Worm (Caenorhabditis elegans): Measurements from ENCODE around the gene ZK632.14.

The ZK632.14 gene

ce11 chrIII:9765465-9765900 lies 47.8 kb upstream of the ZK632.14 start (continued):
- TF ChIP-seq repo-1 (tag; optimal IDR thresholded peaks at IDR 0.05) (peak; percentile 98), gei-17 (GFP tag; optimal IDR thresholded peaks at IDR 0.05) (peak; percentile 90), nfya-1 (tag; optimal IDR thresholded peaks at IDR 0.05; ENCODE audit: borderline replicate concordance, insufficient read depth) (no peak), lag-1 (GFP tag; IDR thresholded peaks at IDR 0.05) (peak; percentile 94), F39B2.1 (GFP tag; IDR thresholded peaks at IDR 0.05) (peak; percentile 77), hmg-20 (GFP tag; IDR thresholded peaks at IDR 0.05) (peak; percentile 87), pbrm-1 (GFP tag; IDR thresholded peaks at IDR 0.05) (peak; percentile 97), snpc-4 (GFP tag; optimal IDR thresholded peaks at IDR 0.05) (peak; percentile 43), snpc-4 (tag; optimal IDR thresholded peaks at IDR 0.05) (peak in 3 of 4 experiments; percentile 57 to 84 (median 83)), tlf-1 (GFP tag; optimal IDR thresholded peaks at IDR 0.05) (peak; percentile 97), ets-4 (GFP tag; optimal IDR thresholded peaks at IDR 0.05) (peak; percentile 98), zfh-2 (GFP tag; conservative IDR thresholded peaks at IDR 0.05) (peak; percentile 99), cebp-1 (GFP tag; IDR thresholded peaks at IDR 0.05) (peak; percentile 84), cebp-1 (tag; optimal IDR thresholded peaks at IDR 0.05) (peak; percentile 97), madf-6 (GFP tag; IDR thresholded peaks at IDR 0.05) (peak; percentile 66), F37B4.10 (GFP tag; IDR thresholded peaks at IDR 0.05) (peak; percentile 94; the same call in 1 of the 2 replicates), unc-62 (GFP tag; optimal IDR thresholded peaks at IDR 0.05) (peak; percentile 37), B0035.1 (tag; optimal IDR thresholded peaks at IDR 0.05) (peak; percentile 90), hlh-12 (tag; optimal IDR thresholded peaks at IDR 0.05) (no peak), atf-7 (tag; optimal IDR thresholded peaks at IDR 0.05) (peak; percentile 97), aptf-3 (GFP tag; IDR thresholded peaks at IDR 0.05) (no peak), nhr-90 (tag; optimal IDR thresholded peaks at IDR 0.05) (peak; percentile 94), F23B12.7 (tag; optimal IDR thresholded peaks at IDR 0.05; ENCODE audit: insufficient read depth) (no peak), attf-3 (GFP tag; conservative IDR thresholded peaks at IDR 0.05) (peak; percentile 74), let-607 (tag; optimal IDR thresholded peaks at IDR 0.05) (peak; percentile 91 to 94), ceh-27 (GFP tag; optimal IDR thresholded peaks at IDR 0.05) (peak; percentile 98), ztf-3 (GFP tag; optimal IDR thresholded peaks at IDR 0.05) (peak; percentile 97), ZK185.1 (tag; optimal IDR thresholded peaks at IDR 0.05; ENCODE audit: poor library complexity, severe bottlenecking) (peak; percentile 90), ceh-100 (GFP tag; IDR thresholded peaks at IDR 0.05) (peak; percentile 84), ztf-25 (GFP tag; IDR thresholded peaks at IDR 0.05) (peak; percentile 79; the same call in 1 of the 2 replicates)

- no peak for TF ChIP-seq lsy-27 (tag; optimal IDR thresholded peaks at IDR 0.05; ENCODE audit: borderline replicate concordance, insufficient read depth)
- no peak for TF ChIP-seq F23B12.7 (tag; optimal IDR thresholded peaks at IDR 0.05; ENCODE audit: insufficient read depth)
- 0 out of 2 replicates have a peak, but pooled peaks have one; percentile 5 for TF ChIP-seq mcd-1 (GFP tag; IDR thresholded peaks at IDR 0.05)
- TF ChIP-seq nfyb-1 (GFP tag; IDR thresholded peaks at IDR 0.05): no peak
- TF ChIP-seq xnd-1 (tag; optimal IDR thresholded peaks at IDR 0.05): no peak
- TF ChIP-seq hmg-1.2 (GFP tag; IDR thresholded peaks at IDR 0.05): peak; percentile 90
- no peak for TF ChIP-seq B0261.1 (tag; optimal IDR thresholded peaks at IDR 0.05)
- no peak for TF ChIP-seq snpc-3.4 (tag; optimal IDR thresholded peaks at IDR 0.05)
- no peak for TF ChIP-seq F55B11.4 (tag; optimal IDR thresholded peaks at IDR 0.05; ENCODE audit: borderline replicate concordance, insufficient read depth)
- no peak for TF ChIP-seq lir-1 (GFP tag; conservative IDR thresholded peaks at IDR 0.05)
- TF ChIP-seq K11D2.4 (GFP tag; IDR thresholded peaks at IDR 0.05): no peak
- TF ChIP-seq tbp1 (GFP tag; optimal IDR thresholded peaks at IDR 0.05): no peak
- 0 out of 2 replicates have a peak, but pooled peaks have one; percentile 11 for TF ChIP-seq pbrm-1 (GFP tag; IDR thresholded peaks at IDR 0.05)
- no peak for TF ChIP-seq F49E8.2 (tag; optimal IDR thresholded peaks at IDR 0.05; ENCODE audit: insufficient read depth)
- TF ChIP-seq tbx-9 (tag; optimal IDR thresholded peaks at IDR 0.05; ENCODE audit: borderline replicate concordance): no peak
- TF ChIP-seq dox-1 (GFP tag; IDR thresholded peaks at IDR 0.05): no peak
- TF ChIP-seq madf-3 (GFP tag; IDR thresholded peaks at IDR 0.05): 0 out of 2 replicates have a peak, but pooled peaks have one; percentile 58
- TF ChIP-seq F57A8.1 (GFP tag; optimal IDR thresholded peaks at IDR 0.05): no peak
- TF ChIP-seq let-607 (tag; optimal IDR thresholded peaks at IDR 0.05): no peak
- TF ChIP-seq fkh-3 (tag; optimal IDR thresholded peaks at IDR 0.05): no peak
- no peak for TF ChIP-seq repo-1 (tag; optimal IDR thresholded peaks at IDR 0.05)
- TF ChIP-seq unc-62 (GFP tag; optimal IDR thresholded peaks at IDR 0.05): no peak
Measured at ce11 chrIII:9766175-9766574, 47.1 kb upstream of the ZK632.14 start, which contains the start of gene cbp-1. Gene cbp-1, plus strand, starts transcription at chrIII:9766509.
